Worm (Caenorhabditis elegans) whole organism, L1 larva: ENCODE measurements around the gene nhr-264.
A peak's percentile ranks its signal among the peaks of the same experiment; 100 is the strongest.

Experiments
- ceh-88 ChIP-seq: fragments of 200-800 bp; sonication (Bioruptor generic); IDR thresholded peaks from 2 replicates; pipeline ENCODE4 v1.3.6; 2022; ENCODE audit warnings: missing genetic modification characterization, missing compliant biosample characterization
- elt-3 ChIP-seq, 6 experiments: fragments of 150-350 bp in 1 of 6; sonication (generic microtip); optimal IDR thresholded peaks; 2 replicates each; lab custom pipeline; 2017 to 2018; ENCODE audit warnings: missing biosample characterization in 6 of 6, missing genetic modification characterization in 6 of 6, inconsistent platforms in 1 of 6
- lir-3 ChIP-seq: sonication (generic microtip); optimal IDR thresholded peaks from 2 replicates; lab custom pipeline; 2016; ENCODE audit warnings: mild to moderate bottlenecking, missing genetic modification characterization, moderate library complexity, missing compliant biosample characterization; ENCODE audit not compliant: poor library complexity
- lsy-2 ChIP-seq, 2 experiments: fragments of 150-350 bp; optimal IDR thresholded peaks; 2 replicates each; lab custom pipeline; 2014; ENCODE audit warnings: missing biosample characterization in 2 of 2, missing genetic modification characterization in 2 of 2
- tbx-2 ChIP-seq: sonication (generic microtip); optimal IDR thresholded peaks from 2 replicates; lab custom pipeline; 2016; ENCODE audit warnings: missing genetic modification characterization, missing compliant biosample characterization
- ztf-11 ChIP-seq, 2 experiments: sonication (generic microtip); optimal IDR thresholded peaks; 2 replicates each; lab custom pipeline; 2016 to 2017; ENCODE audit warnings: missing genetic modification characterization in 2 of 2, missing biosample characterization in 1 of 2, missing compliant biosample characterization in 1 of 2

ce11 chrIV:9335552-9336251 lies 42.0 kb upstream of the nhr-264 start, which contains the start of the genes coa-4 and T20D3.14:
- TF ChIP-seq ceh-88 (GFP tag; lab: Robert Waterston, UW) (no peak), lir-3 (tag; lab: Kevin White, UChicago) (no peak), tbx-2 (tag; lab: Kevin White, UChicago) (peak; percentile 43), elt-3 (tag; optimal IDR thresholded peaks at IDR 0.05; lab: Kevin White, UChicago) (peak in 1 of 6 experiments; percentile 43), ztf-11 (tag; optimal IDR thresholded peaks at IDR 0.05; lab: Kevin White, UChicago) (no peak), lsy-2 (tag; optimal IDR thresholded peaks at IDR 0.05; lab: Kevin White, UChicago) (peak; percentile 53 to 58)
